Worm (Caenorhabditis elegans) whole organism, L4 larva: ENCODE measurements around the gene acs-1.
A peak's percentile ranks its signal among the peaks of the same experiment; 100 is the strongest.

Experiments used
- D1046.2 ChIP-seq: fragments of 200-800 bp; sonication (Bioruptor generic); IDR thresholded peaks from 2 replicates; pipeline ENCODE4 v1.3.6; 2022; ENCODE audit warnings: missing genetic modification characterization, missing compliant biosample characterization
- F37D6.2 ChIP-seq: sonication (generic microtip); optimal IDR thresholded peaks from 2 replicates; lab custom pipeline; 2016; ENCODE audit warnings: mild to moderate bottlenecking, missing genetic modification characterization, missing compliant biosample characterization
- R02D3.7 ChIP-seq: fragments of 150-350 bp; sonication (generic microtip); optimal IDR thresholded peaks from 3 replicates; lab custom pipeline; 2014; ENCODE audit warnings: missing biosample characterization, missing genetic modification characterization
- Y105C5A.15 ChIP-seq: fragments of 200-800 bp; sonication (Bioruptor generic); IDR thresholded peaks from 2 replicates; pipeline ENCODE4 v1.3.6; 2022; ENCODE audit warnings: missing genetic modification characterization, missing compliant biosample characterization
- ZK337.2 ChIP-seq: fragments of 200-800 bp; sonication (Bioruptor generic); IDR thresholded peaks from 2 replicates; pipeline ENCODE4 v1.3.6; 2022; ENCODE audit warnings: missing genetic modification reagents, missing genetic modification characterization, missing compliant biosample characterization
- aha-1 ChIP-seq: fragments of 150-350 bp; peaks from one replicate; lab custom pipeline; 2014; ENCODE audit warnings: missing biosample characterization, missing genetic modification characterization
- aly-2 ChIP-seq: sonication (generic microtip); optimal IDR thresholded peaks from 2 replicates; lab custom pipeline; 2018; ENCODE audit warnings: missing biosample characterization, missing genetic modification characterization
- ama-1 ChIP-seq: fragments of 150-350 bp; optimal IDR thresholded peaks from 2 replicates; lab custom pipeline; 2014; ENCODE audit warnings: inconsistent platforms, mixed read lengths
- ceh-20 ChIP-seq: fragments of 200-800 bp; sonication (Bioruptor generic); IDR thresholded peaks from 2 replicates; pipeline ENCODE4 v1.3.6; 2022; ENCODE audit warnings: missing genetic modification reagents, missing genetic modification characterization, missing compliant biosample characterization
- ces-1 ChIP-seq: fragments of 150-350 bp; sonication (generic microtip); optimal IDR thresholded peaks from 4 replicates; lab custom pipeline; 2014; ENCODE audit warnings: missing biosample characterization, missing genetic modification reagents, missing genetic modification characterization
- ctbp-1 ChIP-seq: fragments of 200-800 bp; sonication (Bioruptor generic); IDR thresholded peaks from 2 replicates; pipeline ENCODE4 v1.3.6; 2022; ENCODE audit warnings: missing genetic modification reagents, missing genetic modification characterization, missing compliant biosample characterization
- daf-12 ChIP-seq: fragments of 150-350 bp; optimal IDR thresholded peaks from 2 replicates; lab custom pipeline; 2014; ENCODE audit warnings: missing biosample characterization, missing genetic modification reagents, missing genetic modification characterization
- daf-16 ChIP-seq, 3 experiments: sonication (generic microtip); optimal IDR thresholded peaks; 2 replicates each; lab custom pipeline; 2016 to 2017; ENCODE audit warnings: missing genetic modification characterization in 3 of 3, missing genetic modification reagents in 3 of 3, mild to moderate bottlenecking in 2 of 3, missing compliant biosample characterization in 2 of 3, missing biosample characterization in 1 of 3, moderate library complexity in 1 of 3
- daf-19 ChIP-seq: fragments of 200-800 bp; sonication (Bioruptor generic); conservative IDR thresholded peaks from 2 replicates; pipeline ENCODE4 v1.3.6; 2022; ENCODE audit warnings: missing genetic modification characterization, missing compliant biosample characterization
- dmd-6 ChIP-seq: fragments of 200-800 bp; sonication (Bioruptor generic); IDR thresholded peaks from 2 replicates; pipeline ENCODE4 v1.3.6; 2022; ENCODE audit warnings: missing genetic modification reagents, missing genetic modification characterization, missing compliant biosample characterization
- dmd-8 ChIP-seq: fragments of 200-800 bp; sonication (Bioruptor generic); IDR thresholded peaks from 2 replicates; pipeline ENCODE4 v1.3.6; 2022; ENCODE audit warnings: missing genetic modification characterization, missing compliant biosample characterization
- dpl-1 ChIP-seq: fragments of 150-350 bp; optimal IDR thresholded peaks from 2 replicates; lab custom pipeline; 2014; ENCODE audit warnings: missing biosample characterization, missing genetic modification reagents, missing genetic modification characterization
- dve-1 ChIP-seq: sonication (generic microtip); optimal IDR thresholded peaks from 2 replicates; lab custom pipeline; 2017; ENCODE audit warnings: antibody characterized with exemption, mild to moderate bottlenecking, missing genetic modification characterization, missing compliant biosample characterization; ENCODE audit not compliant: insufficient read depth
- fkh-10 ChIP-seq: fragments of 150-350 bp; optimal IDR thresholded peaks from 2 replicates; lab custom pipeline; 2014; ENCODE audit warnings: missing biosample characterization, missing genetic modification reagents, missing genetic modification characterization
- fos-1 ChIP-seq: fragments of 150-350 bp; optimal IDR thresholded peaks from 2 replicates; lab custom pipeline; 2014; ENCODE audit warnings: missing biosample characterization, missing genetic modification characterization
- jun-1 ChIP-seq: fragments of 150-350 bp; optimal IDR thresholded peaks from 2 replicates; lab custom pipeline; 2014; ENCODE audit warnings: missing biosample characterization, missing genetic modification reagents, missing genetic modification characterization
- lim-7 ChIP-seq: fragments of 200-800 bp; sonication (Bioruptor generic); IDR thresholded peaks from 2 replicates; pipeline ENCODE4 v1.3.6; 2022; ENCODE audit warnings: missing genetic modification characterization, missing compliant biosample characterization
- lir-3 ChIP-seq: sonication (generic microtip); optimal IDR thresholded peaks from 2 replicates; lab custom pipeline; 2016; ENCODE audit warnings: mild to moderate bottlenecking, missing genetic modification characterization, missing compliant biosample characterization
- lsy-2 ChIP-seq, 2 experiments: fragments of 150-350 bp in 1 of 2; sonication (generic microtip) in 1 of 2; optimal IDR thresholded peaks; 2 replicates each; lab custom pipeline; 2014 to 2017; ENCODE audit warnings: missing biosample characterization in 2 of 2, missing genetic modification characterization in 2 of 2
- madf-9 ChIP-seq: fragments of 200-800 bp; sonication (Bioruptor generic); conservative IDR thresholded peaks from 2 replicates; pipeline ENCODE4 v1.3.6; 2022; ENCODE audit warnings: missing genetic modification reagents, missing genetic modification characterization, missing compliant biosample characterization
- mdl-1 ChIP-seq, 2 experiments: fragments of 150-350 bp in 1 of 2; sonication (generic microtip) in 1 of 2; optimal IDR thresholded peaks; 2 replicates each; lab custom pipeline; 2014 to 2017; ENCODE audit warnings: missing biosample characterization in 2 of 2, missing genetic modification characterization in 2 of 2
- mdt-29 ChIP-seq: fragments of 200-800 bp; sonication (Bioruptor generic); IDR thresholded peaks from 2 replicates; pipeline ENCODE4 v1.3.6; 2022; ENCODE audit warnings: missing genetic modification reagents, missing genetic modification characterization, missing compliant biosample characterization
- mxl-2 ChIP-seq: fragments of 200-800 bp; sonication (Bioruptor generic); conservative IDR thresholded peaks from 2 replicates; pipeline ENCODE4 v1.3.6; 2022; ENCODE audit warnings: missing genetic modification reagents, missing genetic modification characterization, missing compliant biosample characterization
- nhr-11 ChIP-seq: fragments of 150-350 bp; optimal IDR thresholded peaks from 2 replicates; lab custom pipeline; 2014; ENCODE audit warnings: missing biosample characterization, missing genetic modification characterization
- nhr-237 ChIP-seq: sonication (generic microtip); optimal IDR thresholded peaks from 2 replicates; lab custom pipeline; 2017; ENCODE audit warnings: missing biosample characterization, missing genetic modification characterization
- nhr-28 ChIP-seq: fragments of 150-350 bp; optimal IDR thresholded peaks from 2 replicates; lab custom pipeline; 2014; ENCODE audit warnings: missing biosample characterization, missing genetic modification characterization
- nhr-6 ChIP-seq: fragments of 150-350 bp; optimal IDR thresholded peaks from 2 replicates; lab custom pipeline; 2014; ENCODE audit warnings: missing biosample characterization, missing genetic modification characterization
- php-3 ChIP-seq: fragments of 200-800 bp; sonication (Bioruptor generic); IDR thresholded peaks from 2 replicates; pipeline ENCODE4 v1.3.6; 2022; ENCODE audit warnings: missing genetic modification reagents, missing genetic modification characterization, missing compliant biosample characterization
- pqm-1 ChIP-seq: sonication (generic microtip); optimal IDR thresholded peaks from 2 replicates; lab custom pipeline; 2017; ENCODE audit warnings: missing biosample characterization, missing genetic modification characterization
- rbr-2 ChIP-seq: sonication (generic microtip); optimal IDR thresholded peaks from 2 replicates; lab custom pipeline; 2016; ENCODE audit warnings: missing genotype, missing genetic modification characterization, missing compliant biosample characterization
- tra-1 ChIP-seq: fragments of 200-800 bp; sonication (Bioruptor generic); IDR thresholded peaks from 2 replicates; pipeline ENCODE4 v1.3.6; 2022; ENCODE audit warnings: missing genetic modification reagents, missing genetic modification characterization, missing compliant biosample characterization
- unc-39 ChIP-seq: sonication (generic microtip); optimal IDR thresholded peaks from 2 replicates; lab custom pipeline; 2017; ENCODE audit warnings: missing biosample characterization, missing genetic modification characterization
- zfp-3 ChIP-seq: fragments of 200-800 bp; sonication (Bioruptor generic); conservative IDR thresholded peaks from 2 replicates; pipeline ENCODE4 v1.3.6; 2022; ENCODE audit warnings: missing genetic modification reagents, missing genetic modification characterization, missing compliant biosample characterization
- zip-11 ChIP-seq: fragments of 200-800 bp; sonication (Bioruptor generic); IDR thresholded peaks from 2 replicates; pipeline ENCODE4 v1.3.6; 2022; ENCODE audit warnings: missing genetic modification characterization, missing compliant biosample characterization

acs-1 gene

DNA sequence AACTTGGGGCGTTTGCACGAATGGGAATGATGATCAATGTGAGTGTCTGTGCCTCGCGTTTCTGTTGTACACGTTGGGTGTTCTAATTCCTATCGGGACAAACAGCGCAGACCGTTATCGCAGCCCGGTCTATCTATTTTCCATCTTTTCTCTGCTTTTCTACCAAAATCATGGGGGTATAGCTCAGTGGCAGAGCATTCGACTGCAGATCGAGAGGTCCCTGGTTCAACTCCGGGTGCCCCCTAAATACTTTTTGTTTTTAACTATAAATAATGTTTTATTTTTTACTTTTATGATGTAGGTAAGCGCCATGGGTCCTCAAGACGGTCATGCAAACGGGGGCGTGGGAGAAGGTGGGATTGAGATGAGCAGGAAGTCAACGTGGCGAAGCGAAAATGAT, 34.8 kb downstream of the acs-1 start (continued):
- TF ChIP-seq R02D3.7 (tag; lab: Kevin White, UChicago) (no peak), dpl-1 (GFP tag; lab: Kevin White, UChicago) (no peak), Y105C5A.15 (GFP tag; lab: Robert Waterston, UW) (0 out of 2 replicates have a peak, but pooled peaks have one; percentile 68)

DNA sequence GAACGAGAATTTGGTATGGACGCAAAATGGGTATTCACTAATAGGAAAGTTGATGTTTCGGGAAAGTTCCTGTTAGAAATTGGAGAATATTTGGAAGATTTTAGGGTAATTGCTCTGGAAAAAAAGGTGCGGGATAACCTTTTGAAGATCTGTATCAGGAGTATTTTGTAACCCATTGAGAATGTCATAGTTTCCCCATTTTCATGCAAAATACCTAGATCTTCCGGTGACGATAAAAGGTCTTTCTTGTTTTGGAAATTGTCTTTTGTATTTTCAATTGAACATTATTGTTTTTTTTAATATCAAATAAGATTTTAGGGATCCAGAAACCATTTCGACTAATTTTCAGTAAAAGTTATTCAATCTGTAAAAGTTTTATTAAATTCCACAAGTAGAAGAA, 36.8 kb downstream of the acs-1 start, which contains the start of gene spp-19:
spp-19 (minus strand) TSS at position 101 of the 400 bp plus-strand sequence.
- no peak for TF ChIP-seq madf-9 (GFP tag; lab: Robert Waterston, UW)
- TF ChIP-seq zfp-3 (GFP tag; lab: Robert Waterston, UW) = no peak
- no peak for TF ChIP-seq lim-7
- no peak for TF ChIP-seq mdt-29

DNA sequence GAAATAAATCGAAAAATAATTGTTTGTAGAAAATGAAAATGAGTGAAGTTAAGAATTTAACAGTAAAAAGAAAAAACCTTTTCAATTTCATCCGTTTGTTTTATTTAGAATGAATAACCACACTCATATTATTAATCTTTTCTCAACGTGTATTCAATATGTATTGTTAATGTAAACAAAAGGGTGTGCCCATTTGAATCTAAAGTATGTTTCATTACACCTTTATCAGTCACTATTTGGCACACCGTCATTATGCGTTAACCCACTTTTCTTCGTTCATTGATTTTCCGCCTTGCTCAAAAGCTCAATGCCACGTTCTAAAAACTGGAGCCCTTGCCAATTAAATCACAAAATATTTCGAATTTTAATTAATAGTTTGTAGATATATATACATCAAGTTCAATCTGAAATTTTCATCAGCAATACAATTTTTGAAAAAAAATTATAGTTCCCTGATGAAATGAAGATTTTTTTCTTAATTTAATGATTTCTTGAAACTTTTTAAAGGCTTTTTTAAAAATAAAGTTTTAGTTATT, 41.1 kb downstream of the acs-1 start, which contains the start of gene K04A8.1:
K04A8.1 (plus strand) TSS at position 486 of the 536 bp plus-strand sequence.
- TF ChIP-seq daf-16 (GFP tag; optimal IDR thresholded peaks at IDR 0.05; lab: Kevin White, UChicago) (no peak), daf-16 (tag; optimal IDR thresholded peaks at IDR 0.05; lab: Kevin White, UChicago) (peak; percentile 75), mxl-2 (GFP tag; lab: Robert Waterston, UW) (no peak), Y105C5A.15 (GFP tag; lab: Robert Waterston, UW) (no peak), dmd-6 (no peak), nhr-11 (tag; lab: Kevin White, UChicago) (no peak), rbr-2 (no peak), nhr-6 (tag; lab: Kevin White, UChicago) (no peak), daf-19 (GFP tag; lab: Robert Waterston, UW) (no peak), daf-12 (tag; lab: Kevin White, UChicago) (no peak), php-3 (no peak), pqm-1 (tag; lab: Kevin White, UChicago) (peak; percentile 69), ceh-20 (GFP tag; lab: Robert Waterston, UW) (no peak), F37D6.2 (tag; lab: Kevin White, UChicago) (no peak), ama-1 (lab: Kevin White, UChicago) (no peak), fkh-10 (no peak), jun-1 (no peak), unc-39 (tag; lab: Kevin White, UChicago) (no peak), dmd-8 (GFP tag; lab: Robert Waterston, UW) (no peak), ctbp-1 (GFP tag; lab: Robert Waterston, UW) (no peak), ces-1 (GFP tag; lab: Kevin White, UChicago) (no peak), ZK337.2 (GFP tag; lab: Robert Waterston, UW) (no peak), nhr-28 (tag; lab: Kevin White, UChicago) (peak; percentile 45), nhr-237 (tag; lab: Kevin White, UChicago) (no peak), zip-11 (GFP tag; lab: Robert Waterston, UW) (no peak), dve-1 (tag; lab: Kevin White, UChicago) (peak; percentile 50), tra-1 (GFP tag; lab: Robert Waterston, UW) (no peak), D1046.2 (GFP tag; lab: Robert Waterston, UW) (no peak), lsy-2 (tag; optimal IDR thresholded peaks at IDR 0.05; lab: Kevin White, UChicago) (no peak)
- TF ChIP-seq, all 104 proteins: peak for 4

DNA sequence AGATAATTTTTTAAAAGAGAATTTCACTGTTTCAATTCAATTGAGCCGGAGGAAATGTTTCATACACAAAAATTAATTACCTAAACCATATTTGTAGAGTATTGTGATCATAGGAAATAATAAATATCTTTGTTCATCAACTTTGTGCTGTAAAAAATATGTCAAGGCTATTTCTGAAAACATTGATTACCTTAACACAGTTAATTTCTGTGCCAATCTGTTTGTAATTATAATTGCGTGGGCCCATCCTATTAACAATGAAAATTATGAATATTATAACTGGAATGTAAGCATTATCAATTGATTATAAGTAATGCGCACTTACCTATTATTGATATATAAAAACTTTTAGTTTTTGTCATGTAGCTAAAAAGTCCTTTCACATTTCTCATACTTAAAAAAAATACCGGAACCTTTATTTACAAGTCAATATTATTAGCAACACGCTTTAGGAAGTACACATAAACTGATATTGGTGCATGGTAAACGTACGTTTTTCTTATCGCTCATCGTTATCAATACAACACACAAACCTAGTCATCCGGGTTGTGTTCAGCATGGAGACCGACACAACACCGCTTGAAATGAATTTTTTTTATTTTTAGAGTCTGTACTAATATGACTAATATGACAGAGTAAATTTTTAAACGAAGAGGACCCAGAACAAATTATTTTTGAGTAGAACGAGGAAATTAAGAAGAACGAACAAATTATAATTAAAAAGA, 50.8 kb downstream of the acs-1 start, which contains the start of gene fut-2:
fut-2 (minus strand) TSS at position 485 of the 725 bp plus-strand sequence.
- TF ChIP-seq pqm-1 (tag; lab: Kevin White, UChicago) = peak; percentile 98
- peak; percentile 90 for TF ChIP-seq aha-1 (tag; lab: Kevin White, UChicago)
- peak; percentile 33; the same call in 1 of the 2 replicates for TF ChIP-seq dmd-6
- TF ChIP-seq aly-2 (tag; lab: Kevin White, UChicago) = no peak
- no peak for TF ChIP-seq fos-1
- TF ChIP-seq nhr-28 (tag; lab: Kevin White, UChicago) = peak; percentile 90
- no peak for TF ChIP-seq lir-3 (tag; lab: Kevin White, UChicago)
- TF ChIP-seq Y105C5A.15 (GFP tag; lab: Robert Waterston, UW) = no peak
- TF ChIP-seq dve-1 (tag; lab: Kevin White, UChicago) = peak; percentile 67
- no peak for TF ChIP-seq daf-16 (GFP tag; optimal IDR thresholded peaks at IDR 0.05; lab: Kevin White, UChicago)
- peak; percentile 96 for TF ChIP-seq daf-16 (tag; optimal IDR thresholded peaks at IDR 0.05; lab: Kevin White, UChicago)
- peak in 1 of 2 experiments; percentile 5 for TF ChIP-seq mdl-1 (tag; optimal IDR thresholded peaks at IDR 0.05; lab: Kevin White, UChicago)
